Worm (Caenorhabditis elegans) whole organism, L3 larva: ENCODE measurements around the gene ipla-1.

Experiments used
- R02D3.7 ChIP-seq: fragments of 150-350 bp; optimal IDR thresholded peaks from 2 replicates; lab custom pipeline; 2014; ENCODE audit warnings: missing biosample characterization, missing genetic modification characterization
- ama-1 ChIP-seq: fragments of 150-350 bp; optimal IDR thresholded peaks from 2 replicates; lab custom pipeline; 2018
- ceh-28 ChIP-seq: fragments of 150-350 bp; optimal IDR thresholded peaks from 2 replicates; lab custom pipeline; 2014; ENCODE audit warnings: missing biosample characterization, missing genetic modification reagents, missing genetic modification characterization
- ceh-82 ChIP-seq: fragments of 150-350 bp; optimal IDR thresholded peaks from 2 replicates; lab custom pipeline; 2014; ENCODE audit warnings: missing biosample characterization, missing genetic modification characterization
- ceh-9 ChIP-seq: sonication (generic microtip); optimal IDR thresholded peaks from 2 replicates; lab custom pipeline; 2018; ENCODE audit warnings: missing biosample characterization, missing genetic modification characterization
- daf-12 ChIP-seq: fragments of 150-350 bp; optimal IDR thresholded peaks from 2 replicates; lab custom pipeline; 2014; ENCODE audit warnings: missing biosample characterization, missing genetic modification reagents, missing genetic modification characterization
- egl-5 ChIP-seq: fragments of 150-350 bp; optimal IDR thresholded peaks from 2 replicates; lab custom pipeline; 2017; ENCODE audit warnings: missing biosample characterization, missing genetic modification reagents, missing genetic modification characterization, inconsistent platforms
- elt-2 ChIP-seq: sonication (generic microtip); optimal IDR thresholded peaks from 2 replicates; lab custom pipeline; 2016; ENCODE audit warnings: missing genetic modification reagents, mild to moderate bottlenecking, missing genetic modification characterization, missing compliant biosample characterization
- elt-3 ChIP-seq, 3 experiments: fragments of 150-350 bp in 1 of 3; sonication (generic microtip) in 2 of 3; optimal IDR thresholded peaks; 2 replicates in 2 of 3; 4 replicates in 1 of 3; lab custom pipeline; 2014 to 2017; ENCODE audit warnings: missing biosample characterization in 3 of 3, missing genetic modification characterization in 3 of 3
- eor-1 ChIP-seq, 2 experiments: fragments of 150-350 bp; optimal IDR thresholded peaks; 2 replicates each; lab custom pipeline; 2014 to 2018; ENCODE audit warnings: missing biosample characterization in 2 of 2, missing genetic modification characterization in 2 of 2
- fkh-10 ChIP-seq: sonication (generic microtip); optimal IDR thresholded peaks from 2 replicates; lab custom pipeline; 2017; ENCODE audit warnings: missing biosample characterization, missing genetic modification reagents, missing genetic modification characterization
- hmg-11 ChIP-seq: sonication (generic microtip); optimal IDR thresholded peaks from 2 replicates; lab custom pipeline; 2016; ENCODE audit warnings: missing genetic modification characterization, missing compliant biosample characterization
- jun-1 ChIP-seq: fragments of 150-350 bp; optimal IDR thresholded peaks from 2 replicates; lab custom pipeline; 2014; ENCODE audit warnings: missing biosample characterization, missing genetic modification reagents, missing genetic modification characterization
- lin-39 ChIP-seq: fragments of 150-350 bp; optimal IDR thresholded peaks from 2 replicates; lab custom pipeline; 2018; ENCODE audit warnings: missing biosample characterization, missing genetic modification reagents, missing genetic modification characterization
- lsy-12 ChIP-seq: sonication (generic microtip); optimal IDR thresholded peaks from 2 replicates; lab custom pipeline; 2016; ENCODE audit warnings: mild to moderate bottlenecking, missing genetic modification characterization, missing compliant biosample characterization
- mdl-1 ChIP-seq: fragments of 150-350 bp; optimal IDR thresholded peaks from 2 replicates; lab custom pipeline; 2014; ENCODE audit warnings: missing biosample characterization, missing genetic modification characterization
- nfya-1 ChIP-seq: sonication (generic microtip); optimal IDR thresholded peaks from 2 replicates; lab custom pipeline; 2017; ENCODE audit warnings: missing genetic modification characterization, mild to moderate bottlenecking, missing compliant biosample characterization, antibody characterized with exemption, moderate library complexity; ENCODE audit not compliant: insufficient read depth
- nhr-11 ChIP-seq: fragments of 150-350 bp; optimal IDR thresholded peaks from 2 replicates; lab custom pipeline; 2014; ENCODE audit warnings: missing biosample characterization, missing genetic modification characterization
- nhr-12 ChIP-seq: fragments of 150-350 bp; optimal IDR thresholded peaks from 2 replicates; lab custom pipeline; 2014; ENCODE audit warnings: missing biosample characterization, missing genetic modification characterization
- nhr-23 ChIP-seq: fragments of 150-350 bp; optimal IDR thresholded peaks from 2 replicates; lab custom pipeline; 2014; ENCODE audit warnings: missing biosample characterization, missing genetic modification reagents, missing genetic modification characterization
- nhr-25 ChIP-seq: sonication (generic microtip); optimal IDR thresholded peaks from 2 replicates; lab custom pipeline; 2017; ENCODE audit warnings: missing biosample characterization, missing genetic modification characterization
- nhr-28 ChIP-seq: fragments of 150-350 bp; optimal IDR thresholded peaks from 2 replicates; lab custom pipeline; 2014; ENCODE audit warnings: missing biosample characterization, missing genetic modification characterization
- nhr-43 ChIP-seq: sonication (generic microtip); optimal IDR thresholded peaks from 2 replicates; lab custom pipeline; 2016; ENCODE audit warnings: mild to moderate bottlenecking, missing genetic modification characterization, missing compliant biosample characterization; ENCODE audit not compliant: poor library complexity, severe bottlenecking
- nhr-76 ChIP-seq: fragments of 150-350 bp; sonication (generic microtip); optimal IDR thresholded peaks from 5 replicates; lab custom pipeline; 2014; ENCODE audit warnings: missing biosample characterization, missing genetic modification characterization
- pha-4 ChIP-seq: fragments of 150-350 bp; optimal IDR thresholded peaks from 2 replicates; lab custom pipeline; 2014; ENCODE audit warnings: missing biosample characterization, missing genetic modification reagents, missing genetic modification characterization
- pqm-1 ChIP-seq: fragments of 150-350 bp; optimal IDR thresholded peaks from 2 replicates; lab custom pipeline; 2017; ENCODE audit warnings: missing biosample characterization, missing genetic modification characterization, inconsistent platforms
- skn-1 ChIP-seq: fragments of 150-350 bp; optimal IDR thresholded peaks from 2 replicates; lab custom pipeline; 2014; ENCODE audit warnings: missing biosample characterization, missing genetic modification characterization
- snpc-4 ChIP-seq: fragments of 150-350 bp; optimal IDR thresholded peaks from 2 replicates; lab custom pipeline; 2014; ENCODE audit warnings: missing biosample characterization, missing genetic modification characterization
- tbx-2 ChIP-seq: sonication (generic microtip); optimal IDR thresholded peaks from 2 replicates; lab custom pipeline; 2016; ENCODE audit warnings: mild to moderate bottlenecking, missing genetic modification characterization, missing compliant biosample characterization
- unc-39 ChIP-seq: sonication (generic microtip); optimal IDR thresholded peaks from 4 replicates; lab custom pipeline; 2017; ENCODE audit warnings: missing biosample characterization, missing genetic modification characterization
- unc-62 ChIP-seq: fragments of 150-350 bp; sonication (generic microtip); optimal IDR thresholded peaks from 4 replicates; lab custom pipeline; 2014; ENCODE audit warnings: missing biosample characterization, missing genetic modification reagents, missing genetic modification characterization

Gene ipla-1

ce11 chrII:4616443-4616842 is 15.3 kb upstream of the ipla-1 start, which contains the start of gene clec-136:
TSS of gene clec-136 (minus strand) at chrII:4616543.
- TF ChIP-seq hmg-11 (tag; lab: Kevin White, UChicago) (no peak), unc-39 (tag; lab: Kevin White, UChicago) (no peak)

- TF ChIP-seq nhr-43 (tag; lab: Kevin White, UChicago) (no peak), nhr-23 (tag; lab: Kevin White, UChicago) (no peak), daf-12 (no peak), pha-4 (tag; lab: Kevin White, UChicago) (peak; percentile 43), egl-5 (tag; lab: Kevin White, UChicago) (no peak)
These were observed 11.5 kb upstream of the ipla-1 start, which contains the start of gene pqn-35 for ce11 chrII:4612694-4613093. TSS of gene pqn-35 (plus strand) at chrII:4612994.

ce11 chrII:4608073-4608472 is 6.9 kb upstream of the ipla-1 start, which contains the start of gene F35D11.3:
TSS of gene F35D11.3 (plus strand) at chrII:4608372.
- TF ChIP-seq fkh-10 (GFP tag; lab: Kevin White, UChicago) = peak; percentile 63
- TF ChIP-seq lsy-12 (tag; lab: Kevin White, UChicago) = no peak
- TF ChIP-seq, all 47 proteins: peak for 1

ce11 chrII:4606687-4607297 is 5.6 kb upstream of the ipla-1 start:
- TF ChIP-seq elt-2 (tag; lab: Kevin White, UChicago) (peak; percentile 37), fkh-10 (GFP tag; lab: Kevin White, UChicago) (peak; percentile 87), pqm-1 (tag; lab: Kevin White, UChicago) (peak; percentile 40), hmg-11 (tag; lab: Kevin White, UChicago) (no peak), pha-4 (tag; lab: Kevin White, UChicago) (peak; percentile 79), ama-1 (lab: Kevin White, UChicago) (no peak)

- no peak for TF ChIP-seq R02D3.7 (tag; lab: Kevin White, UChicago)
- TF ChIP-seq snpc-4 = no peak
- no peak for TF ChIP-seq unc-62 (GFP tag; lab: Kevin White, UChicago)
- no peak for TF ChIP-seq lin-39 (tag; lab: Kevin White, UChicago)
- TF ChIP-seq elt-3 (tag; optimal IDR thresholded peaks at IDR 0.05; lab: Kevin White, UChicago) = no peak
- no peak for TF ChIP-seq elt-2 (tag; lab: Kevin White, UChicago)
- TF ChIP-seq nhr-76 = no peak
- no peak for TF ChIP-seq daf-12
- no peak for TF ChIP-seq nhr-28 (tag; lab: Kevin White, UChicago)
- TF ChIP-seq pha-4 (tag; lab: Kevin White, UChicago) = no peak
- TF ChIP-seq hmg-11 (tag; lab: Kevin White, UChicago) = no peak
- no peak for TF ChIP-seq nhr-11 (tag; lab: Kevin White, UChicago)
- TF ChIP-seq lsy-12 (tag; lab: Kevin White, UChicago) = no peak
- TF ChIP-seq nhr-12 (tag; lab: Kevin White, UChicago) = no peak
- no peak for TF ChIP-seq eor-1 (tag; optimal IDR thresholded peaks at IDR 0.05; lab: Kevin White, UChicago)
- TF ChIP-seq nfya-1 = no peak
- TF ChIP-seq ceh-82 (tag; lab: Kevin White, UChicago) = no peak
- TF ChIP-seq ama-1 (lab: Kevin White, UChicago) = no peak
- TF ChIP-seq skn-1 (tag; lab: Kevin White, UChicago) = no peak
- no peak for TF ChIP-seq jun-1 (tag; lab: Kevin White, UChicago)
These were observed 3.5 kb upstream of the ipla-1 start for ce11 chrII:4604680-4605079.

- TF ChIP-seq ceh-82 (tag; lab: Kevin White, UChicago) (no peak), ceh-9 (tag; lab: Kevin White, UChicago) (no peak), nhr-25 (tag; lab: Kevin White, UChicago) (no peak), mdl-1 (no peak), elt-3 (tag; optimal IDR thresholded peaks at IDR 0.05; lab: Kevin White, UChicago) (no peak), elt-2 (tag; lab: Kevin White, UChicago) (peak; percentile 93), pqm-1 (tag; lab: Kevin White, UChicago) (peak; percentile 97), lsy-12 (tag; lab: Kevin White, UChicago) (no peak), pha-4 (tag; lab: Kevin White, UChicago) (peak; percentile 54), ceh-28 (peak; percentile 31), jun-1 (tag; lab: Kevin White, UChicago) (peak; percentile 50), tbx-2 (tag; lab: Kevin White, UChicago) (no peak)
These were observed 3.0 kb upstream of the ipla-1 start for ce11 chrII:4604149-4604548.
